Fruit fly (Drosophila melanogaster) whole organism, embryonic: Measurements from ENCODE around the gene CG10887.

Experiments used
- CG10565 ChIP-seq: fragments of 200-800 bp; sonication (Bioruptor generic); optimal IDR thresholded peaks from 3 replicates; lab custom pipeline; 2016; ENCODE audit warnings: missing biosample characterization, mild to moderate bottlenecking, missing genetic modification characterization
- CG13287 ChIP-seq: fragments of 200-800 bp; sonication (Bioruptor generic); IDR thresholded peaks from 2 replicates; pipeline ENCODE4 v1.3.6; 2022; ENCODE audit warnings: missing biosample characterization, missing genetic modification characterization; ENCODE audit not compliant: partially characterized antibody
- CG14860 ChIP-seq: fragments of 200-800 bp; sonication (Bioruptor generic); IDR thresholded peaks from 3 replicates; pipeline ENCODE4 v1.3.6; 2022; ENCODE audit warnings: missing biosample characterization, missing genetic modification characterization; ENCODE audit not compliant: partially characterized antibody
- CG18619 ChIP-seq: fragments of 200-800 bp; sonication (Bioruptor generic); optimal IDR thresholded peaks from 3 replicates; lab custom pipeline; 2017; ENCODE audit warnings: missing biosample characterization, mild to moderate bottlenecking, missing genetic modification characterization
- Lim3 ChIP-seq: fragments of 200-800 bp; sonication (Bioruptor generic); IDR thresholded peaks from 2 replicates; pipeline ENCODE4 v1.3.6; 2022; ENCODE audit warnings: missing biosample characterization, missing genetic modification characterization
- Scr ChIP-seq: fragments of 200-800 bp; sonication (Bioruptor generic); IDR thresholded peaks from 2 replicates; pipeline ENCODE4 v1.3.6; 2022; ENCODE audit warnings: missing biosample characterization, missing genetic modification characterization; ENCODE audit not compliant: partially characterized antibody
- YL-1 ChIP-seq: fragments of 200-800 bp; sonication (Bioruptor generic); optimal IDR thresholded peaks from 3 replicates; lab custom pipeline; 2017; ENCODE audit warnings: missing biosample characterization, mild to moderate bottlenecking, missing genetic modification characterization
- cg ChIP-seq: fragments of 200-800 bp; sonication (Bioruptor generic); optimal IDR thresholded peaks from 3 replicates; lab custom pipeline; 2019; ENCODE audit warnings: missing biosample characterization, mild to moderate bottlenecking, missing genetic modification characterization, moderate library complexity
- chinmo ChIP-seq: fragments of 200-800 bp; sonication (Bioruptor generic); IDR thresholded peaks from 4 replicates; pipeline ENCODE4 v1.3.6; 2022; ENCODE audit warnings: missing biosample characterization, missing genetic modification characterization; ENCODE audit not compliant: partially characterized antibody
- sd ChIP-seq: fragments of 200-800 bp; sonication (Bioruptor generic); optimal IDR thresholded peaks from 3 replicates; lab custom pipeline; 2018; ENCODE audit warnings: missing biosample characterization, mild to moderate bottlenecking, missing genetic modification characterization, moderate library complexity
- tin ChIP-seq: fragments of 200-800 bp; sonication (Bioruptor generic); optimal IDR thresholded peaks from 3 replicates; lab custom pipeline; 2016; ENCODE audit warnings: missing biosample characterization, missing genetic modification characterization

CG10887 gene

dm6 chr3R:20154657-20155056 lies 40.0 kb downstream of the CG10887 start (continued):
- TF ChIP-seq Lim3: no peak
- no peak for TF ChIP-seq sd (tag; lab: Kevin White, UChicago)
- TF ChIP-seq chinmo (GFP tag; lab: Robert Waterston, UW): 0 out of 4 replicates have a peak, but pooled peaks have one; percentile 46
- no peak for TF ChIP-seq YL-1 (GFP tag; lab: Kevin White, UChicago)
- TF ChIP-seq tin (GFP tag; lab: Kevin White, UChicago): no peak
- TF ChIP-seq CG18619 (GFP tag; lab: Kevin White, UChicago): no peak
- no peak for TF ChIP-seq Scr (GFP tag; lab: Robert Waterston, UW)
- 0 out of 2 replicates have a peak, but pooled peaks have one; percentile 12 for TF ChIP-seq CG13287 (GFP tag; lab: Robert Waterston, UW)
- TF ChIP-seq cg (GFP tag; lab: Kevin White, UChicago): no peak
- no peak for TF ChIP-seq CG10565
- TF ChIP-seq CG14860 (GFP tag; lab: Robert Waterston, UW): no peak
